Fruit fly (Drosophila melanogaster) whole organism, embryonic: Measurements from ENCODE around the gene Mfe2.
A peak's percentile ranks its signal among the peaks of the same experiment; 100 is the strongest.

Experiments used
- Asciz ChIP-seq: fragments of 200-800 bp; sonication (Bioruptor generic); optimal IDR thresholded peaks from 2 replicates; lab custom pipeline; 2017; ENCODE audit warnings: missing biosample characterization, mild to moderate bottlenecking, missing genetic modification characterization, missing genetic modification reagents
- BEAF-32 ChIP-seq: fragments of 200-800 bp; sonication (Bioruptor generic); optimal IDR thresholded peaks from 3 replicates; lab custom pipeline; 2017; ENCODE audit warnings: missing biosample characterization, missing genetic modification characterization, mild to moderate bottlenecking, moderate library complexity, missing genetic modification reagents
- Blimp-1 ChIP-seq: fragments of 200-800 bp; sonication (Bioruptor generic); optimal IDR thresholded peaks from 3 replicates; lab custom pipeline; 2018; ENCODE audit warnings: missing biosample characterization, missing genetic modification characterization, mild to moderate bottlenecking, moderate library complexity, missing genetic modification reagents
- CG10209 ChIP-seq: fragments of 200-800 bp; sonication (Bioruptor generic); optimal IDR thresholded peaks from 3 replicates; lab custom pipeline; 2017; ENCODE audit warnings: missing biosample characterization, mild to moderate bottlenecking, missing genetic modification characterization, missing genetic modification reagents
- CG11456 ChIP-seq: fragments of 200-800 bp; sonication (Bioruptor generic); IDR thresholded peaks from 3 replicates; pipeline ENCODE4 v1.3.6; 2022; ENCODE audit warnings: missing biosample characterization, missing genetic modification characterization
- CG11723 ChIP-seq: fragments of 200-800 bp; sonication (Bioruptor generic); optimal IDR thresholded peaks from 2 replicates; lab custom pipeline; 2017; ENCODE audit warnings: missing biosample characterization, mild to moderate bottlenecking, missing genetic modification characterization
- CG12391 ChIP-seq: fragments of 200-800 bp; sonication (Bioruptor generic); optimal IDR thresholded peaks from 3 replicates; lab custom pipeline; 2018; ENCODE audit warnings: missing biosample characterization, mild to moderate bottlenecking, missing genetic modification characterization, moderate library complexity
- CG12942 ChIP-seq: fragments of 200-800 bp; sonication (Bioruptor generic); optimal IDR thresholded peaks from 3 replicates; lab custom pipeline; 2016; ENCODE audit warnings: missing biosample characterization, missing genetic modification characterization
- CG13424 ChIP-seq: fragments of 200-800 bp; sonication (Bioruptor generic); optimal IDR thresholded peaks from 2 replicates; lab custom pipeline; 2019; ENCODE audit warnings: missing biosample characterization, mild to moderate bottlenecking, missing genetic modification characterization, moderate library complexity
- CG13624 ChIP-seq: fragments of 200-800 bp; sonication (Bioruptor generic); optimal IDR thresholded peaks from 2 replicates; lab custom pipeline; 2016; ENCODE audit warnings: missing biosample characterization, missing genetic modification characterization
- CG15479 ChIP-seq: fragments of 200-800 bp; sonication (Bioruptor generic); optimal IDR thresholded peaks from 3 replicates; lab custom pipeline; 2019; ENCODE audit warnings: missing biosample characterization, mild to moderate bottlenecking, missing genetic modification characterization, moderate library complexity
- CG16815 ChIP-seq: fragments of 200-800 bp; sonication (Bioruptor generic); optimal IDR thresholded peaks from 3 replicates; lab custom pipeline; 2017; ENCODE audit warnings: missing biosample characterization, mild to moderate bottlenecking, missing genetic modification characterization
- CG17385 ChIP-seq: fragments of 200-800 bp; sonication (Bioruptor generic); optimal IDR thresholded peaks from 3 replicates; lab custom pipeline; 2018; ENCODE audit warnings: missing biosample characterization, mild to moderate bottlenecking, missing genetic modification characterization
- CG17829 ChIP-seq: fragments of 200-800 bp; optimal IDR thresholded peaks from 2 replicates; lab custom pipeline; 2019; ENCODE audit warnings: missing biosample characterization, mild to moderate bottlenecking, missing genetic modification characterization, moderate library complexity
- CG17912 ChIP-seq: fragments of 200-800 bp; sonication (Bioruptor generic); optimal IDR thresholded peaks from 2 replicates; lab custom pipeline; 2018; ENCODE audit warnings: missing biosample characterization, mild to moderate bottlenecking, missing genetic modification characterization
- CG2875 ChIP-seq: fragments of 200-800 bp; sonication (Bioruptor generic); optimal IDR thresholded peaks from 2 replicates; lab custom pipeline; 2017; ENCODE audit warnings: missing biosample characterization, mild to moderate bottlenecking, missing genetic modification characterization, missing genetic modification reagents
- CG30403 ChIP-seq: fragments of 200-800 bp; sonication (Bioruptor generic); optimal IDR thresholded peaks from 3 replicates; lab custom pipeline; 2016; ENCODE audit warnings: missing biosample characterization, missing genetic modification characterization
- CG31388 ChIP-seq: fragments of 200-800 bp; sonication (Bioruptor generic); optimal IDR thresholded peaks from 2 replicates; lab custom pipeline; 2016; ENCODE audit warnings: missing biosample characterization, missing genetic modification characterization
- CG31441 ChIP-seq: fragments of 200-800 bp; sonication (Bioruptor generic); IDR thresholded peaks from 2 replicates; pipeline ENCODE4 v1.3.6; 2022; ENCODE audit warnings: missing biosample characterization, missing genetic modification characterization
- CG3281 ChIP-seq: fragments of 200-800 bp; sonication (Bioruptor generic); optimal IDR thresholded peaks from 3 replicates; lab custom pipeline; 2017; ENCODE audit warnings: missing biosample characterization, mild to moderate bottlenecking, missing genetic modification characterization
- CG4282 ChIP-seq: fragments of 200-800 bp; sonication (Bioruptor generic); optimal IDR thresholded peaks from 2 replicates; lab custom pipeline; 2016; ENCODE audit warnings: missing biosample characterization, missing genetic modification characterization
- CG9437 ChIP-seq: fragments of 200-800 bp; sonication (Bioruptor generic); optimal IDR thresholded peaks from 2 replicates; lab custom pipeline; 2018; ENCODE audit warnings: missing biosample characterization, mild to moderate bottlenecking, missing genetic modification characterization
- CHES-1-like ChIP-seq: fragments of 200-800 bp; sonication (Bioruptor generic); optimal IDR thresholded peaks from 2 replicates; lab custom pipeline; 2016; ENCODE audit warnings: missing biosample characterization, missing genetic modification characterization
- Deaf1 ChIP-seq: fragments of 200-800 bp; optimal IDR thresholded peaks from 3 replicates; lab custom pipeline; 2019; ENCODE audit warnings: missing biosample characterization, mild to moderate bottlenecking, missing genetic modification characterization, moderate library complexity
- Dip3 ChIP-seq: fragments of 200-800 bp; sonication (Bioruptor generic); optimal IDR thresholded peaks from 3 replicates; lab custom pipeline; 2016; ENCODE audit warnings: missing biosample characterization, missing genetic modification characterization
- Dll ChIP-seq: fragments of 200-800 bp; sonication (Bioruptor generic); IDR thresholded peaks from 4 replicates; pipeline ENCODE4 v1.3.6; 2022; ENCODE audit warnings: missing biosample characterization, missing genetic modification characterization; ENCODE audit not compliant: partially characterized antibody
- Fer3 ChIP-seq: fragments of 200-800 bp; sonication (Bioruptor generic); optimal IDR thresholded peaks from 2 replicates; lab custom pipeline; 2018; ENCODE audit warnings: missing biosample characterization, mild to moderate bottlenecking, missing genetic modification characterization, moderate library complexity
- HLH3B ChIP-seq: fragments of 200-800 bp; sonication (Bioruptor generic); IDR thresholded peaks from 2 replicates; pipeline ENCODE4 v1.3.6; 2022; ENCODE audit warnings: missing biosample characterization, missing genetic modification characterization
- Hr3 ChIP-seq: fragments of 200-800 bp; sonication (Bioruptor generic); optimal IDR thresholded peaks from 3 replicates; lab custom pipeline; 2016; ENCODE audit warnings: missing biosample characterization, missing genetic modification characterization
- Med ChIP-seq: fragments of 200-800 bp; sonication (Bioruptor generic); peaks from one replicate; lab custom pipeline; 2016; ENCODE audit warnings: missing biosample characterization, missing genetic modification characterization, mild to moderate bottlenecking, inconsistent platforms, moderate library complexity
- Sry-β ChIP-seq: fragments of 200-800 bp; sonication (Bioruptor generic); optimal IDR thresholded peaks from 2 replicates; lab custom pipeline; 2018; ENCODE audit warnings: missing biosample characterization, mild to moderate bottlenecking, missing genetic modification characterization, moderate library complexity
- Ssrp ChIP-seq: fragments of 200-800 bp; sonication (Bioruptor generic); optimal IDR thresholded peaks from 2 replicates; lab custom pipeline; 2018; ENCODE audit warnings: missing biosample characterization, mild to moderate bottlenecking, missing genetic modification characterization, moderate library complexity
- Xbp1 ChIP-seq: fragments of 200-800 bp; sonication (Bioruptor generic); optimal IDR thresholded peaks from 3 replicates; lab custom pipeline; 2016; ENCODE audit warnings: missing biosample characterization, mild to moderate bottlenecking, missing genetic modification characterization
- chn ChIP-seq: fragments of 200-800 bp; sonication (Bioruptor generic); optimal IDR thresholded peaks from 2 replicates; lab custom pipeline; 2016; ENCODE audit warnings: missing biosample characterization, missing genetic modification characterization
- ci ChIP-seq: fragments of 200-800 bp; sonication (Bioruptor generic); IDR thresholded peaks from 3 replicates; pipeline ENCODE4 v1.3.6; 2022; ENCODE audit warnings: missing biosample characterization, missing genetic modification characterization
- dan ChIP-seq: fragments of 200-800 bp; sonication (Bioruptor generic); IDR thresholded peaks from 2 replicates; pipeline ENCODE4 v1.3.6; 2022; ENCODE audit warnings: missing biosample characterization, missing genetic modification characterization
- dpn ChIP-seq, 2 experiments: fragments of 200-800 bp; sonication (Bioruptor generic); optimal IDR thresholded peaks; 3 replicates each; lab custom pipeline; 2016; ENCODE audit warnings: missing biosample characterization in 2 of 2, missing genetic modification characterization in 2 of 2
- fd3F ChIP-seq: fragments of 200-800 bp; sonication (Bioruptor generic); optimal IDR thresholded peaks from 2 replicates; lab custom pipeline; 2018; ENCODE audit warnings: missing biosample characterization, mild to moderate bottlenecking, missing genetic modification characterization, moderate library complexity
- gem ChIP-seq: fragments of 200-800 bp; sonication (Bioruptor generic); optimal IDR thresholded peaks from 2 replicates; lab custom pipeline; 2019; ENCODE audit warnings: missing biosample characterization, mild to moderate bottlenecking, missing genetic modification characterization, moderate library complexity
- gfzf ChIP-seq: fragments of 200-800 bp; sonication (Bioruptor generic); optimal IDR thresholded peaks from 2 replicates; lab custom pipeline; 2016; ENCODE audit warnings: missing biosample characterization, mild to moderate bottlenecking, missing genetic modification characterization, moderate library complexity
- ind ChIP-seq: fragments of 200-800 bp; sonication (Bioruptor generic); optimal IDR thresholded peaks from 3 replicates; lab custom pipeline; 2016; ENCODE audit warnings: missing biosample characterization, missing genetic modification characterization
- klu ChIP-seq: fragments of 200-800 bp; sonication (Bioruptor generic); IDR thresholded peaks from 2 replicates; pipeline ENCODE4 v1.3.6; 2022; ENCODE audit warnings: missing biosample characterization, missing genetic modification characterization
- maf-S ChIP-seq: fragments of 200-800 bp; sonication (Bioruptor generic); optimal IDR thresholded peaks from 2 replicates; lab custom pipeline; 2016; ENCODE audit warnings: missing biosample characterization, missing genetic modification characterization
- onecut ChIP-seq: fragments of 200-800 bp; sonication (Bioruptor generic); IDR thresholded peaks from 2 replicates; pipeline ENCODE4 v1.3.6; 2022; ENCODE audit warnings: missing biosample characterization, missing genetic modification characterization
- ranshi ChIP-seq: fragments of 200-800 bp; sonication (Bioruptor generic); IDR thresholded peaks from 2 replicates; pipeline ENCODE4 v1.3.6; 2022; ENCODE audit warnings: missing biosample characterization, missing genetic modification characterization
- sens ChIP-seq: fragments of 200-800 bp; sonication (Bioruptor generic); peaks from one replicate; lab custom pipeline; 2016; ENCODE audit warnings: missing biosample characterization, missing genetic modification characterization
- stwl ChIP-seq: fragments of 200-800 bp; sonication (Bioruptor generic); optimal IDR thresholded peaks from 3 replicates; lab custom pipeline; 2018; ENCODE audit warnings: missing biosample characterization, mild to moderate bottlenecking, missing genetic modification characterization, moderate library complexity
- sug ChIP-seq: fragments of 200-800 bp; optimal IDR thresholded peaks from 2 replicates; lab custom pipeline; 2019; ENCODE audit warnings: missing biosample characterization, mild to moderate bottlenecking, missing genetic modification characterization, moderate library complexity
- toy ChIP-seq: fragments of 200-800 bp; sonication (Bioruptor generic); IDR thresholded peaks from 2 replicates; pipeline ENCODE4 v1.3.6; 2022; ENCODE audit warnings: missing biosample characterization, missing genetic modification characterization
- zen ChIP-seq: fragments of 200-800 bp; sonication (Bioruptor generic); optimal IDR thresholded peaks from 3 replicates; lab custom pipeline; 2018; ENCODE audit warnings: missing biosample characterization, mild to moderate bottlenecking, missing genetic modification characterization, moderate library complexity

The Mfe2 gene

DNA sequence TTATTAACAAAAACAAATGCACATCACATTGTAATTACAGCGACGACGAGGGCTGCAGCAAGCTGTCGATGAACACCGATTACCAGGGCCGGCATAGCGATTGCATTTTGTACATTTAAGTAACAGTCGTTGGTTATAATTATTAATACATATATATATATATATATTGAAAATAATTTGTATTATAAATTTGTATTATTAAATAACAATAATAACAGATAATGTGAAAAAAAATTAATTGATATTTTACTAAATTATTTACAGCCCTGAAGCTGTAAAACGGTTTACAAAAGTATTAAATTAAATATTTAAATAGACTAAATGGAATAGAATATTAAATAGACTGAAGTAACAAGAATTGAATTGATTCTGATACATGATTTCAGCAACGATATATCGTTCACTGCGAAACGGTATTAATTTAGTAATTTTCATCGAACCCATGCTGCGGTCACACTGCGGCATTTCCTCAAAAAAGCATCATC lies 5.1 kb downstream of the Mfe2 start, which contains the start of the genes kat80 and Prosalpha4:
Gene kat80 (minus strand): TSS at position 327 of the 485 bp plus-strand sequence.
Gene Prosalpha4 (plus strand): TSS at position 417 of the 485 bp plus-strand sequence.
- peak; percentile 13 to 43 for TF ChIP-seq dpn (GFP tag; optimal IDR thresholded peaks at IDR 0.05; lab: Kevin White, UChicago)
- peak; percentile 7 for TF ChIP-seq CG12942 (GFP tag; lab: Kevin White, UChicago)
- TF ChIP-seq CG10209 (GFP tag; lab: Kevin White, UChicago) = peak; percentile 5
- no peak for TF ChIP-seq CG13624 (GFP tag; lab: Kevin White, UChicago)
- peak; percentile 41 for TF ChIP-seq ind (GFP tag; lab: Kevin White, UChicago)
- no peak for TF ChIP-seq Asciz (GFP tag; lab: Kevin White, UChicago)
- TF ChIP-seq CG16815 (GFP tag; lab: Kevin White, UChicago) = no peak
- no peak for TF ChIP-seq klu (GFP tag; lab: Robert Waterston, UW)
- TF ChIP-seq gem (tag; lab: Kevin White, UChicago) = peak; percentile 62
- TF ChIP-seq toy = no peak
- no peak for TF ChIP-seq CG2875 (GFP tag; lab: Kevin White, UChicago)
- TF ChIP-seq sug (tag; lab: Kevin White, UChicago) = peak; percentile 67
- TF ChIP-seq zen (tag; lab: Kevin White, UChicago) = peak; percentile 42
- TF ChIP-seq CG31441 (GFP tag; lab: Robert Waterston, UW) = peak; percentile 64
- TF ChIP-seq ranshi (GFP tag; lab: Robert Waterston, UW) = peak; percentile 27; the same call in 1 of the 2 replicates
- TF ChIP-seq Hr3 (GFP tag; lab: Kevin White, UChicago) = peak; percentile 86
- 0 out of 2 replicates have a peak, but pooled peaks have one; percentile 32 for TF ChIP-seq onecut (GFP tag; lab: Robert Waterston, UW)
- no peak for TF ChIP-seq CG11723 (GFP tag; lab: Kevin White, UChicago)
- TF ChIP-seq CG4282 (GFP tag; lab: Kevin White, UChicago) = no peak
- no peak for TF ChIP-seq Dip3 (GFP tag; lab: Kevin White, UChicago)
- no peak for TF ChIP-seq chn (GFP tag; lab: Kevin White, UChicago)
- TF ChIP-seq CG31388 (GFP tag; lab: Kevin White, UChicago) = no peak
- peak; percentile 20 for TF ChIP-seq Ssrp (tag; lab: Kevin White, UChicago)
- no peak for TF ChIP-seq CHES-1-like (GFP tag; lab: Kevin White, UChicago)
- TF ChIP-seq gfzf = peak; percentile 58
- TF ChIP-seq CG15479 (GFP tag; lab: Kevin White, UChicago) = no peak
- peak; percentile 60 for TF ChIP-seq CG17912
- TF ChIP-seq dan (GFP tag; lab: Robert Waterston, UW) = no peak
- no peak for TF ChIP-seq CG11456 (GFP tag; lab: Robert Waterston, UW)
- peak; percentile 65 for TF ChIP-seq CG12391 (tag; lab: Kevin White, UChicago)
- TF ChIP-seq ci (GFP tag; lab: Robert Waterston, UW) = peak; percentile 50; the same call in 2 of the 3 replicates
- peak; percentile 18 for TF ChIP-seq Fer3 (tag; lab: Kevin White, UChicago)
- peak; percentile 31 for TF ChIP-seq Xbp1 (GFP tag; lab: Kevin White, UChicago)
- TF ChIP-seq BEAF-32 = peak; percentile 75
- TF ChIP-seq Med = peak; percentile 60
- TF ChIP-seq CG9437 (GFP tag; lab: Kevin White, UChicago) = peak; percentile 19
- no peak for TF ChIP-seq Deaf1 (tag; lab: Kevin White, UChicago)
- TF ChIP-seq Blimp-1 (GFP tag; lab: Kevin White, UChicago) = peak; percentile 22
- TF ChIP-seq CG17385 (GFP tag; lab: Kevin White, UChicago) = peak; percentile 19
- peak; percentile 34 for TF ChIP-seq Sry-β (GFP tag; lab: Kevin White, UChicago)
- TF ChIP-seq CG3281 (GFP tag; lab: Kevin White, UChicago) = peak; percentile 62
- peak; percentile 65 for TF ChIP-seq Dll
- no peak for TF ChIP-seq sens (GFP tag; lab: Kevin White, UChicago)
- TF ChIP-seq CG17829 = peak; percentile 63
- TF ChIP-seq CG30403 (GFP tag; lab: Kevin White, UChicago) = peak; percentile 10
- TF ChIP-seq maf-S (GFP tag; lab: Kevin White, UChicago) = no peak
- TF ChIP-seq HLH3B = no peak
- TF ChIP-seq stwl (tag; lab: Kevin White, UChicago) = peak; percentile 4
- peak; percentile 53 for TF ChIP-seq CG13424 (tag; lab: Kevin White, UChicago)
- no peak for TF ChIP-seq fd3F (GFP tag; lab: Kevin White, UChicago)
